Fruit fly (Drosophila melanogaster): ENCODE measurements around the gene Gnpnat.

The Gnpnat gene

DNA sequence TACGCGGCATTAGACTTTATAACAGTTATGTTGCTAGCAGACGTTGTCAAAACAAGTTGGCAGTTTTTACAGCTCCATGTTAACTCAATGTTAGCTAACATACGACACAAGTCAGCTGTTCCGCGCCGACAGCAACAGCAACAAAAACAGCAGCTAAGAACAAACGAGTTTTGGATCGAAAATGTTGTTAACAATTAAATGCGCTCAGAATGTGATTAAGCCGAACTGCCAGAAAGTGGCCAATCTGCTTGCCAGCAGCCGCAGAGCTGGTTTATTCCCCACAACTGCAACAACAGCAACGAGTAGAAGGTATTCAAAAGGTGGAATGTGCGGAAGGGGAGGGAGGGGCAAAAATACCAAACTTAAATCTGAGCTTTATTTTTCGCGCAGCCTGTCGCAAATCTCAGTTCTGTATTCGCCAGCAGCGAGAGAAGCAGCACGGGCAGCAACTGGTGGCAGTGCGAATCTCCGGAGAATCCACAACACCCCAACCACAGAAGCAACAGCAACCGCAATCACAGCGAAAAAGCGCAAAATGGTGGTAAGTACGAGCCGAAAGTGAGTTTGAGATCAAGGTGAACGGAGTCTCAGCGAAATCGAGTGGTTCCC, 14.9 kb upstream of the Gnpnat start, which contains the start of gene Pcd (continued):
- TF ChIP-seq pita (GFP tag; optimal IDR thresholded peaks at IDR 0.05): no peak
- no peak for TF ChIP-seq Mes4 (GFP tag; optimal IDR thresholded peaks at IDR 0.05)
- TF ChIP-seq chif (GFP tag; optimal IDR thresholded peaks at IDR 0.05): no peak
- peak; percentile 1 for TF ChIP-seq CG14710 (tag; optimal IDR thresholded peaks at IDR 0.05)
- TF ChIP-seq CG10979 (tag; optimal IDR thresholded peaks at IDR 0.05): no peak
- TF ChIP-seq H2.0 (GFP tag; IDR thresholded peaks at IDR 0.05): no peak
- no peak for TF ChIP-seq CG10147 (GFP tag; optimal IDR thresholded peaks at IDR 0.05)
- peak; percentile 90 for TF ChIP-seq scrt (GFP tag; optimal IDR thresholded peaks at IDR 0.05)
- peak; percentile 24; the same call in 1 of the 2 replicates for TF ChIP-seq sna (GFP tag; IDR thresholded peaks at IDR 0.05; ENCODE audit: partially characterized antibody)
- no peak for TF ChIP-seq CG15011 (GFP tag; optimal IDR thresholded peaks at IDR 0.05)
- TF ChIP-seq CG10366 (GFP tag; IDR thresholded peaks at IDR 0.05): no peak
- TF ChIP-seq CG11723 (GFP tag; optimal IDR thresholded peaks at IDR 0.05): no peak
- peak; percentile 41; the same call in 1 of the 4 replicates for TF ChIP-seq Dll (GFP tag; IDR thresholded peaks at IDR 0.05; ENCODE audit: partially characterized antibody)
- TF ChIP-seq chinmo (GFP tag; IDR thresholded peaks at IDR 0.05; ENCODE audit: partially characterized antibody): peak; percentile 96
- no peak for TF ChIP-seq gcm (GFP tag; optimal IDR thresholded peaks at IDR 0.05)
- TF ChIP-seq CG6791 (GFP tag; IDR thresholded peaks at IDR 0.05; ENCODE audit: partially characterized antibody): no peak
- TF ChIP-seq D (optimal IDR thresholded peaks at IDR 0.05): no peak
- TF ChIP-seq D (GFP tag; optimal IDR thresholded peaks at IDR 0.05): no peak
- TF ChIP-seq toy (GFP tag; IDR thresholded peaks at IDR 0.05): no peak
- TF ChIP-seq hkb (optimal IDR thresholded peaks at IDR 0.05): no peak
- TF ChIP-seq hkb (GFP tag; IDR thresholded peaks at IDR 0.05): no peak
- no peak for TF ChIP-seq HmgD (GFP tag; optimal IDR thresholded peaks at IDR 0.05)
- TF ChIP-seq CG31441 (GFP tag; IDR thresholded peaks at IDR 0.05): no peak
- no peak for TF ChIP-seq Xbp1 (GFP tag; optimal IDR thresholded peaks at IDR 0.05)
- TF ChIP-seq CG6689 (GFP tag; IDR thresholded peaks at IDR 0.05): no peak
- TF ChIP-seq Hr51 (GFP tag; optimal IDR thresholded peaks at IDR 0.05): no peak
- no peak for TF ChIP-seq HHEX (GFP tag; optimal IDR thresholded peaks at IDR 0.05)
- no peak for TF ChIP-seq az2 (GFP tag; optimal IDR thresholded peaks at IDR 0.05)
- 0 out of 2 replicates have a peak, but pooled peaks have one; percentile 21 for TF ChIP-seq CG32767 (GFP tag; IDR thresholded peaks at IDR 0.05)
- TF ChIP-seq tin (GFP tag; optimal IDR thresholded peaks at IDR 0.05): no peak
- TF ChIP-seq ERR (GFP tag; optimal IDR thresholded peaks at IDR 0.05): no peak
- TF ChIP-seq sob (GFP tag; IDR thresholded peaks at IDR 0.05): no peak
- no peak for TF ChIP-seq Six4 (GFP tag; optimal IDR thresholded peaks at IDR 0.05)
- no peak for TF ChIP-seq CG30403 (GFP tag; optimal IDR thresholded peaks at IDR 0.05)
- TF ChIP-seq gro (GFP tag; optimal IDR thresholded peaks at IDR 0.05): peak; percentile 9
- TF ChIP-seq Poxn (GFP tag; IDR thresholded peaks at IDR 0.05): no peak
- no peak for TF ChIP-seq CG2199 (GFP tag; IDR thresholded peaks at IDR 0.05)
- TF ChIP-seq hbn (GFP tag; IDR thresholded peaks at IDR 0.05; ENCODE audit: partially characterized antibody): 0 out of 2 replicates have a peak, but pooled peaks have one; percentile 24
- TF ChIP-seq Ada2b (GFP tag; IDR thresholded peaks at IDR 0.05): no peak
- TF ChIP-seq tio (GFP tag; optimal IDR thresholded peaks at IDR 0.05): no peak
- no peak for TF ChIP-seq gcm2 (GFP tag; optimal IDR thresholded peaks at IDR 0.05)
- no peak for TF ChIP-seq CoRest (tag; optimal IDR thresholded peaks at IDR 0.05)
- no peak for TF ChIP-seq CG9932 (GFP tag; IDR thresholded peaks at IDR 0.05)
- no peak for TF ChIP-seq CG8478 (optimal IDR thresholded peaks at IDR 0.05)
- TF ChIP-seq CG5245 (GFP tag; optimal IDR thresholded peaks at IDR 0.05): no peak
- no peak for TF ChIP-seq Doc3 (GFP tag; IDR thresholded peaks at IDR 0.05; ENCODE audit: partially characterized antibody)
- TF ChIP-seq CG30431 (GFP tag; optimal IDR thresholded peaks at IDR 0.05): no peak
- no peak for TF ChIP-seq CG8281 (tag; optimal IDR thresholded peaks at IDR 0.05)
- no peak for TF ChIP-seq Optix (GFP tag; IDR thresholded peaks at IDR 0.05)
- TF ChIP-seq Dad (GFP tag; optimal IDR thresholded peaks at IDR 0.05): no peak
- no peak for TF ChIP-seq grau (tag; optimal IDR thresholded peaks at IDR 0.05)
